Worm (Caenorhabditis elegans) whole organism, dauer: Measurements from ENCODE around the gene C54G10.1.

Experiments
- unc-62 ChIP-seq: sonication (generic microtip); optimal IDR thresholded peaks from 2 replicates; lab custom pipeline; 2017; ENCODE audit warnings: missing biosample characterization, missing genetic modification reagents, missing genetic modification characterization

C54G10.1 gene

ce11 chrV:14678298-14678697 is 37.4 kb downstream of the C54G10.1 start:
- TF ChIP-seq unc-62: no peak

- TF ChIP-seq unc-62: no peak
Measured at ce11 chrV:14680014-14680413, 39.1 kb downstream of the C54G10.1 start, which contains the start of gene C47E8.3. Gene C47E8.3, plus strand, starts transcription at chrV:14680314.

- no peak for TF ChIP-seq unc-62
Measured at ce11 chrV:14682870-14683269, 42.0 kb downstream of the C54G10.1 start.

- TF ChIP-seq unc-62: no peak
Measured at ce11 chrV:14683291-14683690, 42.4 kb downstream of the C54G10.1 start.

- no peak for TF ChIP-seq unc-62
Measured at ce11 chrV:14683926-14684325, 43.0 kb downstream of the C54G10.1 start.

ce11 chrV:14684359-14685312 is 43.7 kb downstream of the C54G10.1 start, which contains the start of gene hsp-90:
Gene hsp-90, plus strand, starts transcription at chrV:14684918.
- no peak for TF ChIP-seq unc-62

- no peak for TF ChIP-seq unc-62
Measured at ce11 chrV:14685435-14686058, 44.6 kb downstream of the C54G10.1 start, which contains the start of gene C47E8.4. Gene C47E8.4, minus strand, starts transcription at chrV:14685485.

- no peak for TF ChIP-seq unc-62
Measured at ce11 chrV:14686231-14687105, 45.6 kb downstream of the C54G10.1 start.

ce11 chrV:14687106-14687964 is 46.4 kb downstream of the C54G10.1 start:
- TF ChIP-seq unc-62: no peak

ce11 chrV:14688097-14688912 is 47.4 kb downstream of the C54G10.1 start, which contains the start of gene C47E8.11:
Gene C47E8.11, plus strand, starts transcription at chrV:14688616.
- TF ChIP-seq unc-62: no peak

ce11 chrV:14689060-14689750 is 48.3 kb downstream of the C54G10.1 start, which contains the start of gene gasr-8:
Gene gasr-8, plus strand, starts transcription at chrV:14689110.
- no peak for TF ChIP-seq unc-62
